Fruit fly (Drosophila melanogaster) whole organism: ENCODE measurements around the gene Ugt303A1.

ENCODE experiments used
- CG8478 ChIP-seq: fragments of >200 bp; optimal IDR thresholded peaks from 2 replicates; lab custom pipeline; 2018; ENCODE audit warnings: inconsistent platforms
- Dll ChIP-seq: fragments of >200 bp; optimal IDR thresholded peaks from 2 replicates; lab custom pipeline; 2017
- EcR ChIP-seq, 2 experiments: fragments of >200 bp; optimal IDR thresholded peaks; 2 replicates each; lab custom pipeline; 2017; ENCODE audit warnings: missing biosample characterization in 2 of 2, missing genetic modification characterization in 2 of 2, missing genetic modification reagents in 2 of 2
- pan ChIP-seq: fragments of >200 bp; optimal IDR thresholded peaks from 2 replicates; lab custom pipeline; 2017
- psq ChIP-seq: fragments of >200 bp; optimal IDR thresholded peaks from 2 replicates; lab custom pipeline; 2017
- usp ChIP-seq: fragments of >200 bp; optimal IDR thresholded peaks from 2 replicates; lab custom pipeline; 2017; ENCODE audit warnings: missing biosample characterization, missing genetic modification characterization, mixed read lengths

dm6 chr3R:11136877-11137276 is 38.5 kb upstream of the Ugt303A1 start, which contains the start of gene mAcon2:
- TF ChIP-seq CG8478 (lab: Kevin White, UChicago) (no peak), pan (lab: Kevin White, UChicago) (no peak), EcR (GFP tag; optimal IDR thresholded peaks at IDR 0.05; lab: Kevin White, UChicago) (no peak), psq (lab: Kevin White, UChicago) (no peak), Dll (lab: Kevin White, UChicago) (no peak), usp (GFP tag; lab: Kevin White, UChicago) (no peak)
